Worm (Caenorhabditis elegans): ENCODE results near the gene F40G12.4.

- TF ChIP-seq nhr-11 (tag; optimal IDR thresholded peaks at IDR 0.05), result no peak
- TF ChIP-seq egl-27 (tag; optimal IDR thresholded peaks at IDR 0.05), result no peak
- TF ChIP-seq vab-15 (tag; optimal IDR thresholded peaks at IDR 0.05), result no peak
- TF ChIP-seq nhr-90 (tag; optimal IDR thresholded peaks at IDR 0.05; ENCODE audit: poor library complexity), result no peak
- TF ChIP-seq mab-9 (GFP tag; IDR thresholded peaks at IDR 0.05), result no peak
- TF ChIP-seq mef-2 (tag; optimal IDR thresholded peaks at IDR 0.05), result no peak
- no peak for TF ChIP-seq sptf-1 (tag; optimal IDR thresholded peaks at IDR 0.05)
- TF ChIP-seq elt-3 (tag; optimal IDR thresholded peaks at IDR 0.05), result no peak
- TF ChIP-seq nhr-85 (tag), result no peak
Measured at ce11 chrV:14279777-14280176, 11.3 kb upstream of the F40G12.4 start, which contains the start of gene srt-33.
